Worm (Caenorhabditis elegans) whole organism, dauer: ENCODE data around the gene bca-1.

Experiments used
- unc-62 ChIP-seq: sonication (generic microtip); optimal IDR thresholded peaks from 2 replicates; lab custom pipeline; 2017; ENCODE audit warnings: missing biosample characterization, missing genetic modification reagents, missing genetic modification characterization

Gene bca-1

ce11 chrX:6189955-6190354 is 14.6 kb downstream of the bca-1 start, which contains the start of gene T13C5.9:
T13C5.9 (plus strand) TSS chrX:6190255.
- no peak for TF ChIP-seq unc-62 (GFP tag; lab: Kevin White, UChicago)

ce11 chrX:6187848-6188247 is 16.7 kb downstream of the bca-1 start, which contains the start of gene T13C5.10:
T13C5.10 (plus strand) TSS chrX:6188148.
- no peak for TF ChIP-seq unc-62 (GFP tag; lab: Kevin White, UChicago)

- TF ChIP-seq unc-62 (GFP tag; lab: Kevin White, UChicago): no peak
Measured at ce11 chrX:6184709-6185108, 19.8 kb downstream of the bca-1 start, which contains the start of gene T13C5.2. T13C5.2 (plus strand) TSS chrX:6185009.

DNA sequence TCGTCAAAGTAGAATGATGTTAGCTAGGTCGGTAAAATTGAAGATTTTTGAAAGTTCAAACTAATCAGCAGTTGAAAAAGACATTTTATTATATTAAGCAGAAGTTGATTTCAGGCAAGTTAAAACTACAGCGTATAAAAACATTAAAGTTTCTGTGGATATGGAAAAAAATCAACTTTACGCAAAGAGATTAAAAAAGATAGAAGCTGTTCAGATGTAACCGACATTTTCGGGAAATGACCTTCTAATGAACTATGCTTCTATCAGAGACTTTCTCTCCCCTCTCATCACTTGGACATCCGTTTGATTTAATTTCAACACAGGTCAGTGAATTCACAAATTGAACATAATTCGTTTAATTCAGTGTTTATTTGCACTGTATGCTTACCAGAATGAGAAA is 24.3 kb downstream of the bca-1 start, which contains the start of gene T13C5.7:
TSS of gene T13C5.7 (plus strand) at position 301 of the 400 bp plus-strand sequence.
- no peak for TF ChIP-seq unc-62 (GFP tag; lab: Kevin White, UChicago)

DNA sequence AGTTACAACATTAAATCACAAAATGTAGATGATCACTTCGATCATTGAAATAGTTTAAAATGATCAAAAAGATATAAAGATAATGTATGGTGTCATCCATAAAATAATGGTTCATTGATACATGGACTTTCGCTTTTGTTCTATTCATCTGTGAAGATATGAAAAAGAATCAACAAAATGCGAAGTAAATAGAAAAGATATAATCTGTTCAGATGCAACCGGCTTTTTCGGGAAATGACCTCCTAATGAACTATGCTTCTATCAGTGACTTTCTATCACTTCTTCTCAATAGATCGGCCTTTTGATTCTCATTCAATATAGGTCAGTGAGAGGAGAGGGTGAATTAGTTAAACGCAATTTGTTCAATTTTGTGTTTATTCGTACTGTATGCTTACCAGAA is 25.6 kb downstream of the bca-1 start:
- TF ChIP-seq unc-62 (GFP tag; lab: Kevin White, UChicago): no peak

ce11 chrX:6177944-6178566 is 26.5 kb downstream of the bca-1 start, which contains the start of the genes T25B2.4 and T13C5.3:
T25B2.4 (plus strand) TSS chrX:6178244.
T13C5.3 (plus strand) TSS chrX:6178516.
- no peak for TF ChIP-seq unc-62 (GFP tag; lab: Kevin White, UChicago)

DNA sequence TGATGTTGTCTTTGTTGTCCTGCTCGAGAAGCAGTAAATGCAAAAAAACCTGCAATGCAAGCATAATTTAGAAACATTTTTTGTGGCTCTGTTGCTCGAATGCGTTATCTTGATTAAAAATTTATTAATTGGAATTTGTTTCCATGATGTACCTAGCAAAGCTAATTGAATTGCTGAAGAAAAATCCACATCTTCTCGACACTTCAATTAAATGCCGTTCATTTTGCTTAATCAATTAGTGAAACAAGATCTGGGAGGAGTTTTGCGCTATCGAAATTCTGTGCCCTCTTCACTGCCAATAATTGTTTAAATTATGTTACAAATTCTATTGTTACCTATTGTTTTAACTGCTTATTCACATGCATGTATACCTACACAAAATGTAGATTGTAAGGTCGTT is 28.7 kb downstream of the bca-1 start, which contains the start of gene T25B2.3:
TSS of gene T25B2.3 (plus strand) at position 301 of the 400 bp plus-strand sequence.
- TF ChIP-seq unc-62 (GFP tag; lab: Kevin White, UChicago): no peak

- no peak for TF ChIP-seq unc-62 (GFP tag; lab: Kevin White, UChicago)
Measured at ce11 chrX:6173656-6174055, 30.9 kb downstream of the bca-1 start, which contains the start of gene T25B2.1. T25B2.1 (plus strand) TSS chrX:6173956.

DNA sequence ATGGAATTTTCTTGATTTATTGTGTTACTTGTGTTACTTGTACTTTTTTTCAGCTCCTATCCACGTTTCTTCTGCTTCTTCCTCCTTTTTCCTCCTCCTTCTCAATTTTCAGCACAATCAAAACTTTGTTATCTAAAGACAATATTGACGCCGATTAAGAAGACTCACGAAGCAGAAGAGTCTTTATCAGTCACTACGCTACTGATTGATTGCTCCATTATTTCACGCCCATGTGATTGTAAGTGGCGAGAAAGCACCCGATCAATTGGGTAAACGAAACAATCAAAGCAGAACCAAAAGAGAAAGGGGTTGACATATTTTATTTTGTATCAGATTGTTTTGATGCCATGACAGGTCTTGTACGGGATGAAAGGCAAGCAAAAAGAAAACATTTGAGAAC is 35.3 kb downstream of the bca-1 start, which contains the start of gene T25B2.2:
TSS of gene T25B2.2 (plus strand) at position 392 of the 400 bp plus-strand sequence.
- no peak for TF ChIP-seq unc-62 (GFP tag; lab: Kevin White, UChicago)

DNA sequence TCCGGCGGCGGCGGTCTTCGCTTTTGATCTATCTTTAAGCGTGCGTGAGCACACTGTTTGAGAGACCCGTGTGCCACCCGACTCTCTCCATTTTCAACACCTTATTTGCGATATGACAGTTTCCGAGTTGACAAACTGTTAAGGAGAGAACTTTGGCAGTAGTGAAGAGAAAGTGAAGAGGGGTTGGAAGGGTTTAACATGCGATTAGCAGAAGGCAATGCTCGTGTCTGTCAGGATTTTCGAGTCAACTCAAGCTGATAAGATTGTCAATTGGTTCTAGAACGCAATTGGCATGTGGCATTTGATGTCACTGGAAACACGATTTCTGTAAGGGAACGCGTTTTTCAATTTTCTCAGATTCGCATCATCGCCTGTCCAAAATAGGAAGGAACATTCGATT is 37.2 kb downstream of the bca-1 start:
- no peak for TF ChIP-seq unc-62 (GFP tag; lab: Kevin White, UChicago)

DNA sequence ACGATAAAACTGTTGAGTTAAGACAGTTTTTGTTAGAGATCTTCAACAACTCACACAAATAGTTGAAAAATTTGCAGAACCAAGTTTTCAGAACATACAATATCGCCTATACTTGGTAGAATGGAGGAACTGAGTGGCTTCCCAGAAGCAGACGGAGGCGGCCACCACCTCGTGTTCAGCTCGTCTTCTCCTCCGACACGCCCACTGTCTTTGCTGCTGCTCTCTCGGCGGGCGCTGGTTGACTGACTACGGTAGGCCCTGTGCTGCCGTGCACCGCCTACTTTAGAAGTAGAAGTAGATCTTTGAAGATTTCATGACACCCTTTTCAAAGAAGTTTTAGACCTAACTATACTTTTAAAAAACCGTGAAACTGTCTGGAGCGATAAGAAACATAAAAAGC is 42.5 kb downstream of the bca-1 start:
- TF ChIP-seq unc-62 (GFP tag; lab: Kevin White, UChicago): no peak

DNA sequence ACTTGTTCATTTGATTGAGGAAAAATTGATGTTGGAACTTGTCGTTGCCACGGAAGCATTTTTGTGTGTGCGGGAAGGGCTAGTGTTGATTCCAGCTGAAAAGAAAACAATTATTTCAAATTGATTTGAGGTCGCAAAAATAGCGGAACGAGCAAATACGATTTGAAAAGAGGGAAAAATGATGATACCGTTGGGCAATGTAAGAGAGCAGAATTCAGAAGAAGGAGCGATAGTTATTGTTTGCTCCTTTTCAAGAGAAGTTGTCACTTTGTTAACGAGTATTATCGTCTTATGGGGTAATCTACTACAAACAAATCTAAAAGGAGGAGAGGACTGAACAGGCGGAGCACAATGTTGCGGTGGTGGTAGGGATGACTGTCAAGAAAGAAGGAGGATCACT is 44.1 kb downstream of the bca-1 start, which contains the start of gene odd-2:
TSS of gene odd-2 (minus strand) at position 101 of the 400 bp plus-strand sequence.
- no peak for TF ChIP-seq unc-62 (GFP tag; lab: Kevin White, UChicago)

- TF ChIP-seq unc-62 (GFP tag; lab: Kevin White, UChicago): no peak
Measured at ce11 chrX:6159562-6159961, 45.0 kb downstream of the bca-1 start.

ce11 chrX:6157411-6157916 is 47.1 kb downstream of the bca-1 start:
- no peak for TF ChIP-seq unc-62 (GFP tag; lab: Kevin White, UChicago)

ce11 chrX:6155436-6155835 is 49.1 kb downstream of the bca-1 start:
- TF ChIP-seq unc-62 (GFP tag; lab: Kevin White, UChicago): no peak
